Worm (Caenorhabditis elegans): ENCODE data around the gene ttr-27.

ce11 chrV:12881396-12881795, 22.5 kb downstream of the ttr-27 start:
- TF ChIP-seq pha-2 (tag; optimal IDR thresholded peaks at IDR 0.05) (no peak), pqm-1 (tag; optimal IDR thresholded peaks at IDR 0.05) (no peak), C08G9.2 (tag; optimal IDR thresholded peaks at IDR 0.05) (no peak), odd-2 (tag; optimal IDR thresholded peaks at IDR 0.05) (no peak), pros-1 (tag; optimal IDR thresholded peaks at IDR 0.05) (no peak), unc-42 (tag; optimal IDR thresholded peaks at IDR 0.05) (no peak), tbx-7 (tag; optimal IDR thresholded peaks at IDR 0.05) (no peak), unc-86 (tag; optimal IDR thresholded peaks at IDR 0.05) (no peak), ceh-18 (tag; optimal IDR thresholded peaks at IDR 0.05) (no peak), elt-4 (tag; optimal IDR thresholded peaks at IDR 0.05) (no peak), ttx-3 (tag; optimal IDR thresholded peaks at IDR 0.05) (no peak), hlh-13 (GFP tag; optimal IDR thresholded peaks at IDR 0.05) (no peak)
